Fruit fly (Drosophila melanogaster) whole organism, embryonic: ENCODE results near the gene dlg1.

Experiments used
- CG10321 ChIP-seq: fragments of 200-800 bp; sonication (Bioruptor generic); IDR thresholded peaks from 2 replicates; pipeline ENCODE4 v1.3.6; 2022; ENCODE audit warnings: missing biosample characterization, missing genetic modification characterization
- CG12942 ChIP-seq: fragments of 200-800 bp; sonication (Bioruptor generic); optimal IDR thresholded peaks from 3 replicates; lab custom pipeline; 2016; ENCODE audit warnings: missing biosample characterization, missing genetic modification characterization
- CG13624 ChIP-seq: fragments of 200-800 bp; sonication (Bioruptor generic); optimal IDR thresholded peaks from 2 replicates; lab custom pipeline; 2016; ENCODE audit warnings: missing biosample characterization, missing genetic modification characterization
- CG13894 ChIP-seq: fragments of 200-800 bp; sonication (Bioruptor generic); optimal IDR thresholded peaks from 3 replicates; lab custom pipeline; 2018; ENCODE audit warnings: missing biosample characterization, mild to moderate bottlenecking, missing genetic modification characterization, moderate library complexity
- CG14667 ChIP-seq: fragments of 200-800 bp; sonication (Bioruptor generic); IDR thresholded peaks from 2 replicates; pipeline ENCODE4 v1.3.6; 2022; ENCODE audit warnings: missing biosample characterization, missing genetic modification characterization
- CG16813 ChIP-seq: fragments of 200-800 bp; sonication (Bioruptor generic); IDR thresholded peaks from 3 replicates; pipeline ENCODE4 v1.3.6; 2022; ENCODE audit warnings: missing biosample characterization, missing genetic modification characterization; ENCODE audit not compliant: partially characterized antibody
- CG16815 ChIP-seq: fragments of 200-800 bp; sonication (Bioruptor generic); optimal IDR thresholded peaks from 3 replicates; lab custom pipeline; 2017; ENCODE audit warnings: missing biosample characterization, mild to moderate bottlenecking, missing genetic modification characterization
- CG17802 ChIP-seq: fragments of 200-800 bp; sonication (Bioruptor generic); optimal IDR thresholded peaks from 2 replicates; lab custom pipeline; 2018; ENCODE audit warnings: missing biosample characterization, mild to moderate bottlenecking, missing genetic modification characterization, moderate library complexity
- CG17829 ChIP-seq: fragments of 200-800 bp; optimal IDR thresholded peaks from 2 replicates; lab custom pipeline; 2019; ENCODE audit warnings: missing biosample characterization, mild to moderate bottlenecking, missing genetic modification characterization, moderate library complexity
- CG2712 ChIP-seq: fragments of 200-800 bp; optimal IDR thresholded peaks from 3 replicates; lab custom pipeline; 2019; ENCODE audit warnings: missing biosample characterization, mild to moderate bottlenecking, missing genetic modification characterization, moderate library complexity
- CG30431 ChIP-seq: fragments of 200-800 bp; sonication (Bioruptor generic); optimal IDR thresholded peaks from 2 replicates; lab custom pipeline; 2017; ENCODE audit warnings: missing biosample characterization, missing genetic modification characterization
- CG31388 ChIP-seq: fragments of 200-800 bp; sonication (Bioruptor generic); optimal IDR thresholded peaks from 2 replicates; lab custom pipeline; 2016; ENCODE audit warnings: missing biosample characterization, missing genetic modification characterization
- CG32532 ChIP-seq: fragments of 200-800 bp; sonication (Bioruptor generic); IDR thresholded peaks from 2 replicates; pipeline ENCODE4 v1.3.6; 2022; ENCODE audit warnings: missing biosample characterization, missing genetic modification characterization
- CG3281 ChIP-seq: fragments of 200-800 bp; sonication (Bioruptor generic); optimal IDR thresholded peaks from 3 replicates; lab custom pipeline; 2017; ENCODE audit warnings: missing biosample characterization, mild to moderate bottlenecking, missing genetic modification characterization
- CG3407 ChIP-seq: fragments of 200-800 bp; sonication (Bioruptor generic); optimal IDR thresholded peaks from 2 replicates; lab custom pipeline; 2018; ENCODE audit warnings: missing biosample characterization, mild to moderate bottlenecking, missing genetic modification characterization
- CG34224 ChIP-seq: fragments of 200-800 bp; sonication (Bioruptor generic); IDR thresholded peaks from 3 replicates; pipeline ENCODE4 v1.3.6; 2022; ENCODE audit warnings: missing biosample characterization, missing genetic modification characterization; ENCODE audit not compliant: partially characterized antibody
- CG34376 ChIP-seq: fragments of 200-800 bp; sonication (Bioruptor generic); optimal IDR thresholded peaks from 2 replicates; lab custom pipeline; 2018; ENCODE audit warnings: missing biosample characterization, mild to moderate bottlenecking, missing genetic modification characterization
- CG6654 ChIP-seq: fragments of 200-800 bp; sonication (Bioruptor generic); optimal IDR thresholded peaks from 2 replicates; lab custom pipeline; 2017; ENCODE audit warnings: missing biosample characterization, mild to moderate bottlenecking, missing genetic modification characterization
- CG6689 ChIP-seq: fragments of 200-800 bp; sonication (Bioruptor generic); IDR thresholded peaks from 2 replicates; pipeline ENCODE4 v1.3.6; 2022; ENCODE audit warnings: missing biosample characterization, missing genetic modification characterization
- CG6813 ChIP-seq: fragments of 200-800 bp; sonication (Bioruptor generic); optimal IDR thresholded peaks from 2 replicates; lab custom pipeline; 2017; ENCODE audit warnings: missing biosample characterization, missing genetic modification characterization, mild to moderate bottlenecking, moderate library complexity, missing genetic modification reagents
- CG8765 ChIP-seq: fragments of 200-800 bp; sonication (Bioruptor generic); IDR thresholded peaks from 2 replicates; pipeline ENCODE4 v1.3.6; 2022; ENCODE audit warnings: missing biosample characterization, missing genetic modification characterization
- CoRest ChIP-seq: fragments of 200-800 bp; sonication (Bioruptor generic); optimal IDR thresholded peaks from 3 replicates; lab custom pipeline; 2018; ENCODE audit warnings: missing biosample characterization, mild to moderate bottlenecking, missing genetic modification characterization, moderate library complexity
- D19B ChIP-seq: fragments of 200-800 bp; sonication (Bioruptor generic); optimal IDR thresholded peaks from 2 replicates; lab custom pipeline; 2017; ENCODE audit warnings: missing biosample characterization, mild to moderate bottlenecking, missing genetic modification characterization
- Dfd ChIP-seq, 2 experiments: fragments of >200 bp; optimal IDR thresholded peaks; 2 replicates each; lab custom pipeline; 2017; ENCODE audit warnings: missing biosample characterization in 2 of 2, missing genetic modification characterization in 2 of 2
- Fer2 ChIP-seq: fragments of 200-800 bp; sonication (Bioruptor generic); optimal IDR thresholded peaks from 2 replicates; lab custom pipeline; 2018; ENCODE audit warnings: missing biosample characterization, mild to moderate bottlenecking, missing genetic modification characterization, moderate library complexity
- H15 ChIP-seq: fragments of 200-800 bp; sonication (Bioruptor generic); IDR thresholded peaks from 3 replicates; pipeline ENCODE4 v1.3.6; 2022; ENCODE audit warnings: missing biosample characterization, missing genetic modification characterization
- Max ChIP-seq: fragments of 200-800 bp; sonication (Bioruptor generic); optimal IDR thresholded peaks from 2 replicates; lab custom pipeline; 2016; ENCODE audit warnings: missing biosample characterization, mild to moderate bottlenecking, missing genetic modification characterization
- Ravus ChIP-seq: fragments of 200-800 bp; sonication (Bioruptor generic); IDR thresholded peaks from 2 replicates; pipeline ENCODE4 v1.3.6; 2022; ENCODE audit warnings: missing biosample characterization, missing genetic modification characterization
- Tbp ChIP-seq: fragments of >200 bp; optimal IDR thresholded peaks from 2 replicates; lab custom pipeline; 2018; ENCODE audit warnings: missing biosample characterization, missing genetic modification characterization
- ash1 ChIP-seq: fragments of 200-800 bp; sonication (Bioruptor generic); optimal IDR thresholded peaks from 2 replicates; lab custom pipeline; 2018; ENCODE audit warnings: missing biosample characterization, mild to moderate bottlenecking, missing genetic modification characterization
- br ChIP-seq: fragments of >200 bp; optimal IDR thresholded peaks from 2 replicates; lab custom pipeline; 2017
- chinmo ChIP-seq: fragments of 200-800 bp; sonication (Bioruptor generic); IDR thresholded peaks from 4 replicates; pipeline ENCODE4 v1.3.6; 2022; ENCODE audit warnings: missing biosample characterization, missing genetic modification characterization; ENCODE audit not compliant: partially characterized antibody
- da ChIP-seq: fragments of 200-800 bp; sonication (Bioruptor generic); optimal IDR thresholded peaks from 2 replicates; lab custom pipeline; 2016; ENCODE audit warnings: missing biosample characterization, missing genetic modification characterization
- dimm ChIP-seq: fragments of 200-800 bp; sonication (Bioruptor generic); IDR thresholded peaks from 2 replicates; pipeline ENCODE4 v1.3.6; 2022; ENCODE audit warnings: missing biosample characterization, missing genetic modification characterization
- emc ChIP-seq: fragments of 200-800 bp; sonication (Bioruptor generic); optimal IDR thresholded peaks from 2 replicates; lab custom pipeline; 2016; ENCODE audit warnings: missing biosample characterization, missing genetic modification characterization
- ems ChIP-seq: fragments of 200-800 bp; sonication (Bioruptor generic); optimal IDR thresholded peaks from 3 replicates; lab custom pipeline; 2016; ENCODE audit warnings: missing biosample characterization, missing genetic modification characterization
- fd96Cb ChIP-seq: fragments of 200-800 bp; sonication (Bioruptor generic); optimal IDR thresholded peaks from 2 replicates; lab custom pipeline; 2018; ENCODE audit warnings: missing biosample characterization, mild to moderate bottlenecking, missing genetic modification characterization, moderate library complexity
- gsb ChIP-seq: fragments of 200-800 bp; sonication (Bioruptor generic); IDR thresholded peaks from 2 replicates; pipeline ENCODE4 v1.3.6; 2022; ENCODE audit warnings: missing biosample characterization, missing genetic modification characterization
- jumu ChIP-seq: fragments of 200-800 bp; sonication (Bioruptor generic); optimal IDR thresholded peaks from 3 replicates; lab custom pipeline; 2016; ENCODE audit warnings: missing biosample characterization, missing genetic modification characterization
- kay ChIP-seq: fragments of 200-800 bp; sonication (Bioruptor generic); optimal IDR thresholded peaks from 2 replicates; lab custom pipeline; 2016; ENCODE audit warnings: missing biosample characterization, missing genetic modification characterization
- nerfin-1 ChIP-seq: fragments of 200-800 bp; sonication (Bioruptor generic); optimal IDR thresholded peaks from 3 replicates; lab custom pipeline; 2019; ENCODE audit warnings: missing biosample characterization, mild to moderate bottlenecking, missing genetic modification characterization, moderate library complexity
- org-1 ChIP-seq: fragments of 200-800 bp; sonication (Bioruptor generic); optimal IDR thresholded peaks from 2 replicates; lab custom pipeline; 2017; ENCODE audit warnings: missing biosample characterization, missing genetic modification characterization
- pan ChIP-seq, 4 experiments: fragments of >200 bp in 3 of 4; fragments of 200-800 bp in 1 of 4; sonication (Bioruptor generic) in 1 of 4; optimal IDR thresholded peaks in 3 of 4; IDR thresholded peaks in 1 of 4; 2 replicates each; pipeline versions ENCODE4 v1.3.6 to Lab custom; 2017 to 2022; ENCODE audit warnings: missing biosample characterization in 2 of 4, missing genetic modification characterization in 2 of 4, mixed read lengths in 1 of 4
- pb ChIP-seq: fragments of 200-800 bp; sonication (Bioruptor generic); optimal IDR thresholded peaks from 3 replicates; lab custom pipeline; 2016; ENCODE audit warnings: missing biosample characterization, missing genetic modification characterization
- peb ChIP-seq: fragments of 200-800 bp; sonication (Bioruptor generic); IDR thresholded peaks from 2 replicates; pipeline ENCODE4 v1.3.6; 2022; ENCODE audit warnings: missing biosample characterization, missing genetic modification characterization
- phol ChIP-seq: fragments of 200-800 bp; sonication (Bioruptor generic); optimal IDR thresholded peaks from 3 replicates; lab custom pipeline; 2018; ENCODE audit warnings: missing biosample characterization, mild to moderate bottlenecking, missing genetic modification characterization, moderate library complexity
- scrt ChIP-seq: fragments of 200-800 bp; sonication (Bioruptor generic); optimal IDR thresholded peaks from 2 replicates; lab custom pipeline; 2018; ENCODE audit warnings: missing biosample characterization, mild to moderate bottlenecking, missing genetic modification characterization, moderate library complexity
- sd ChIP-seq: fragments of 200-800 bp; sonication (Bioruptor generic); optimal IDR thresholded peaks from 3 replicates; lab custom pipeline; 2018; ENCODE audit warnings: missing biosample characterization, mild to moderate bottlenecking, missing genetic modification characterization, moderate library complexity
- seq ChIP-seq: fragments of 200-800 bp; sonication (Bioruptor generic); IDR thresholded peaks from 2 replicates; pipeline ENCODE4 v1.3.6; 2022; ENCODE audit warnings: missing biosample characterization, missing genetic modification characterization
- stc ChIP-seq: fragments of 200-800 bp; sonication (Bioruptor generic); IDR thresholded peaks from 2 replicates; pipeline ENCODE4 v1.3.6; 2022; ENCODE audit warnings: missing biosample characterization, missing genetic modification characterization
- tap ChIP-seq: fragments of 200-800 bp; optimal IDR thresholded peaks from 3 replicates; lab custom pipeline; 2019; ENCODE audit warnings: missing biosample characterization, mild to moderate bottlenecking, missing genetic modification characterization, moderate library complexity
- zen2 ChIP-seq: fragments of 200-800 bp; sonication (Bioruptor generic); IDR thresholded peaks from 3 replicates; pipeline ENCODE4 v1.3.6; 2022; ENCODE audit warnings: missing biosample characterization, missing genetic modification characterization; ENCODE audit not compliant: partially characterized antibody

The dlg1 gene

DNA sequence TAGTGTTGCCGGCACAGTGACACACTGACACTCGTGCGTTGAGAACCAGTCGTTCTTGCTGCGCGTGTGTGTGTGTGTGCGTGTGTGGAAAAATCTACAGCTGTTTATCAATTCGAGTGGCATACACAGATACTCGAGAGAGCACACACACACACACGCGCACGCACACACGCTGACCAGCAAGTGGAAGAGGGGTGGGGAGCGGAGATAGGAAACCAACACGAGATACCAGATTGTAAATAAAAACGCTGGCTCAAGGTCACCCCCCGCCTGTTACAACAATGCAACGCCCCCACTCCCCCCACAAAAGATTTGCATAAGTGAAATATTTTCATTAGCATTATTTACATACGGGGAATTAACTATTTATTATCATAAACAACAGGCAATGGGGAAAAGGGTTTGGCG is 57.8 kb downstream of the dlg1 start (continued):
- TF ChIP-seq CG31388 (GFP tag; lab: Kevin White, UChicago) (no peak), org-1 (GFP tag; lab: Kevin White, UChicago) (peak; percentile 39), pb (GFP tag; lab: Kevin White, UChicago) (peak; percentile 11), gsb (GFP tag; lab: Robert Waterston, UW) (no peak), CG3407 (peak; percentile 41), CG34224 (GFP tag; lab: Robert Waterston, UW) (no peak), seq (GFP tag; lab: Robert Waterston, UW) (no peak), CG14667 (GFP tag; lab: Robert Waterston, UW) (no peak), da (no peak), nerfin-1 (tag; lab: Kevin White, UChicago) (no peak), br (lab: Kevin White, UChicago) (no peak), emc (GFP tag; lab: Kevin White, UChicago) (no peak), CG34376 (GFP tag; lab: Kevin White, UChicago) (peak; percentile 76), kay (GFP tag; lab: Kevin White, UChicago) (peak; percentile 22), scrt (GFP tag; lab: Kevin White, UChicago) (peak; percentile 22), chinmo (GFP tag; lab: Robert Waterston, UW) (peak; percentile 94), fd96Cb (tag; lab: Kevin White, UChicago) (peak; percentile 20), CG13624 (GFP tag; lab: Kevin White, UChicago) (peak; percentile 9), CG16813 (no peak), CG6654 (GFP tag; lab: Kevin White, UChicago) (no peak), CG3281 (GFP tag; lab: Kevin White, UChicago) (peak; percentile 58), CG6689 (GFP tag; lab: Robert Waterston, UW) (no peak), D19B (GFP tag; lab: Kevin White, UChicago) (no peak), Tbp (GFP tag; lab: Kevin White, UChicago) (no peak), phol (tag; lab: Kevin White, UChicago) (no peak), tap (tag; lab: Kevin White, UChicago) (peak; percentile 3), CG6813 (GFP tag; lab: Kevin White, UChicago) (peak; percentile 72), ash1 (GFP tag; lab: Kevin White, UChicago) (no peak), CoRest (peak; percentile 36), CG17829 (no peak), Dfd (GFP tag; optimal IDR thresholded peaks at IDR 0.05; lab: Kevin White, UChicago) (no peak), jumu (GFP tag; lab: Kevin White, UChicago) (no peak), sd (peak; percentile 75), ems (GFP tag; lab: Kevin White, UChicago) (no peak), dimm (GFP tag; lab: Robert Waterston, UW) (no peak), zen2 (GFP tag; lab: Robert Waterston, UW) (no peak), CG30431 (no peak), CG10321 (GFP tag; lab: Robert Waterston, UW) (no peak), CG12942 (GFP tag; lab: Kevin White, UChicago) (no peak), CG2712 (tag; lab: Kevin White, UChicago) (no peak), stc (GFP tag; lab: Robert Waterston, UW) (no peak), CG32532 (GFP tag; lab: Robert Waterston, UW) (no peak), Max (no peak), CG17802 (tag; lab: Kevin White, UChicago) (no peak), Ravus (GFP tag; lab: Robert Waterston, UW) (no peak), CG8765 (GFP tag; lab: Robert Waterston, UW) (no peak), peb (GFP tag; lab: Robert Waterston, UW) (no peak), pan (optimal IDR thresholded peaks at IDR 0.05; lab: Kevin White, UChicago) (no peak), pan (GFP tag; optimal IDR thresholded peaks at IDR 0.05 in 1 of 2, IDR thresholded peaks at IDR 0.05 in 1 of 2) (no peak), CG16815 (no peak), Fer2 (tag; lab: Kevin White, UChicago) (no peak), H15 (no peak), CG13894 (tag; lab: Kevin White, UChicago) (no peak)
